Worm (Caenorhabditis elegans) whole organism, L1 larva: ENCODE data around the gene R03E9.2.

ENCODE experiments used
- C04F5.9 ChIP-seq: sonication (generic microtip); optimal IDR thresholded peaks from 2 replicates; lab custom pipeline; 2016; ENCODE audit warnings: missing genetic modification characterization, missing compliant biosample characterization
- F16B12.6 ChIP-seq: fragments of 150-350 bp; optimal IDR thresholded peaks from 2 replicates; lab custom pipeline; 2014; ENCODE audit warnings: missing biosample characterization, missing genetic modification characterization
- aha-1 ChIP-seq: fragments of 150-350 bp; optimal IDR thresholded peaks from 2 replicates; lab custom pipeline; 2014; ENCODE audit warnings: missing biosample characterization, missing genetic modification characterization
- alr-1 ChIP-seq: fragments of 200-800 bp; sonication (Bioruptor generic); optimal IDR thresholded peaks from 2 replicates; lab custom pipeline; 2018; ENCODE audit warnings: borderline replicate concordance, mild to moderate bottlenecking, missing genetic modification characterization, missing compliant biosample characterization
- aly-2 ChIP-seq: fragments of 150-350 bp; optimal IDR thresholded peaks from 2 replicates; lab custom pipeline; 2014; ENCODE audit warnings: missing biosample characterization, missing genetic modification characterization
- blmp-1 ChIP-seq: fragments of 150-350 bp; optimal IDR thresholded peaks from 2 replicates; lab custom pipeline; 2014; ENCODE audit warnings: missing biosample characterization, missing genetic modification characterization
- ceh-63 ChIP-seq: fragments of 200-800 bp; sonication (Bioruptor generic); optimal IDR thresholded peaks from 2 replicates; lab custom pipeline; 2018; ENCODE audit warnings: mild to moderate bottlenecking, missing genetic modification characterization, missing compliant biosample characterization
- ceh-8 ChIP-seq: fragments of 200-800 bp; sonication (Bioruptor generic); optimal IDR thresholded peaks from 2 replicates; lab custom pipeline; 2018; ENCODE audit warnings: mild to moderate bottlenecking, missing genetic modification characterization, moderate library complexity, missing compliant biosample characterization
- ceh-88 ChIP-seq: fragments of 200-800 bp; sonication (Bioruptor generic); IDR thresholded peaks from 2 replicates; pipeline ENCODE4 v1.3.6; 2022; ENCODE audit warnings: missing genetic modification characterization, missing compliant biosample characterization
- ces-1 ChIP-seq: fragments of 150-350 bp; optimal IDR thresholded peaks from 2 replicates; lab custom pipeline; 2014; ENCODE audit warnings: missing biosample characterization, missing genetic modification reagents, missing genetic modification characterization
- dsc-1 ChIP-seq: sonication (generic microtip); optimal IDR thresholded peaks from 2 replicates; lab custom pipeline; 2016; ENCODE audit warnings: mild to moderate bottlenecking, missing genetic modification characterization, missing compliant biosample characterization
- efl-1 ChIP-seq, 4 experiments: fragments of 150-350 bp; optimal IDR thresholded peaks in 3 of 4; peaks in 1 of 4; 1 replicate in 1 of 4; 2 replicates in 3 of 4; lab custom pipeline; 2014; ENCODE audit warnings: missing biosample characterization in 2 of 4, missing genetic modification characterization in 2 of 4, missing genetic modification reagents in 2 of 4
- egl-13 ChIP-seq: sonication (generic microtip); optimal IDR thresholded peaks from 2 replicates; lab custom pipeline; 2016; ENCODE audit warnings: missing genotype, missing genetic modification reagents, missing genetic modification characterization, missing compliant biosample characterization
- egl-27 ChIP-seq, 2 experiments: fragments of 150-350 bp in 1 of 2; sonication (generic microtip); optimal IDR thresholded peaks; 3 replicates each; lab custom pipeline; 2017 to 2018; ENCODE audit warnings: missing biosample characterization in 2 of 2, missing genetic modification characterization in 2 of 2, missing genetic modification reagents in 2 of 2
- elt-2 ChIP-seq: sonication (generic microtip); optimal IDR thresholded peaks from 2 replicates; lab custom pipeline; 2016; ENCODE audit warnings: missing genetic modification characterization, mild to moderate bottlenecking, inconsistent platforms, missing compliant biosample characterization, missing genetic modification reagents
- fkh-8 ChIP-seq: sonication (generic microtip); optimal IDR thresholded peaks from 2 replicates; lab custom pipeline; 2016; ENCODE audit warnings: mild to moderate bottlenecking, missing genetic modification characterization, missing compliant biosample characterization
- fos-1 ChIP-seq: fragments of 150-350 bp; optimal IDR thresholded peaks from 2 replicates; lab custom pipeline; 2014; ENCODE audit warnings: missing biosample characterization, missing genetic modification characterization
- grh-1 ChIP-seq: fragments of 200-800 bp; sonication (Bioruptor generic); IDR thresholded peaks from 2 replicates; pipeline ENCODE4 v1.3.6; 2022; ENCODE audit warnings: missing genetic modification reagents, missing genetic modification characterization, missing compliant biosample characterization
- hlh-17 ChIP-seq: fragments of 200-800 bp; sonication (Bioruptor generic); optimal IDR thresholded peaks from 2 replicates; lab custom pipeline; 2018; ENCODE audit warnings: missing genetic modification characterization, mild to moderate bottlenecking, missing compliant biosample characterization, moderate library complexity, borderline replicate concordance
- hpl-2 ChIP-seq: fragments of 150-350 bp; optimal IDR thresholded peaks from 2 replicates; lab custom pipeline; 2014; ENCODE audit warnings: missing biosample characterization, missing genetic modification reagents, missing genetic modification characterization
- irx-1 ChIP-seq: sonication (generic microtip); optimal IDR thresholded peaks from 2 replicates; lab custom pipeline; 2016; ENCODE audit warnings: missing genetic modification characterization, missing compliant biosample characterization
- isw-1 ChIP-seq: fragments of 200-800 bp; sonication (Bioruptor generic); IDR thresholded peaks from 2 replicates; pipeline ENCODE4 v1.3.6; 2022; ENCODE audit warnings: missing genetic modification characterization, missing compliant biosample characterization
- lin-14 ChIP-seq: fragments of 200-800 bp; sonication (Bioruptor generic); optimal IDR thresholded peaks from 2 replicates; lab custom pipeline; 2018; ENCODE audit warnings: mild to moderate bottlenecking, missing genetic modification characterization, moderate library complexity, missing compliant biosample characterization
- lin-15B ChIP-seq: fragments of 150-350 bp; sonication (generic microtip); optimal IDR thresholded peaks from 3 replicates; lab custom pipeline; 2014; ENCODE audit warnings: missing biosample characterization, missing genetic modification characterization
- lin-39 ChIP-seq: fragments of 150-350 bp; optimal IDR thresholded peaks from 2 replicates; lab custom pipeline; 2014; ENCODE audit warnings: missing biosample characterization, missing genetic modification reagents, missing genetic modification characterization
- mab-9 ChIP-seq: fragments of 200-800 bp; sonication (Bioruptor generic); IDR thresholded peaks from 2 replicates; pipeline ENCODE4 v1.3.6; 2022; ENCODE audit warnings: missing genetic modification reagents, missing genetic modification characterization, missing compliant biosample characterization
- mdl-1 ChIP-seq, 2 experiments: fragments of 150-350 bp; optimal IDR thresholded peaks; 2 replicates each; lab custom pipeline; 2014 to 2017; ENCODE audit warnings: missing biosample characterization in 2 of 2, missing genetic modification characterization in 2 of 2, inconsistent platforms in 1 of 2
- nhr-11 ChIP-seq: fragments of 150-350 bp; optimal IDR thresholded peaks from 2 replicates; lab custom pipeline; 2014; ENCODE audit warnings: missing biosample characterization, missing genetic modification characterization
- nhr-12 ChIP-seq: sonication (generic microtip); optimal IDR thresholded peaks from 2 replicates; lab custom pipeline; 2017; ENCODE audit warnings: missing biosample characterization, missing genetic modification characterization
- nhr-237 ChIP-seq: fragments of 150-350 bp; optimal IDR thresholded peaks from 2 replicates; lab custom pipeline; 2014; ENCODE audit warnings: missing biosample characterization, missing genetic modification characterization
- nhr-28 ChIP-seq: fragments of 150-350 bp; optimal IDR thresholded peaks from 2 replicates; lab custom pipeline; 2014; ENCODE audit warnings: missing biosample characterization, missing genetic modification characterization
- nhr-47 ChIP-seq: sonication (generic microtip); optimal IDR thresholded peaks from 2 replicates; lab custom pipeline; 2016; ENCODE audit warnings: mild to moderate bottlenecking, missing genetic modification characterization, moderate library complexity, missing compliant biosample characterization
- nhr-76 ChIP-seq: sonication (generic microtip); optimal IDR thresholded peaks from 2 replicates; lab custom pipeline; 2017; ENCODE audit warnings: missing biosample characterization, missing genetic modification characterization
- nhr-84 ChIP-seq: sonication (generic microtip); optimal IDR thresholded peaks from 2 replicates; lab custom pipeline; 2017; ENCODE audit warnings: missing biosample characterization, missing genetic modification characterization
- nhr-85 ChIP-seq: sonication (generic microtip); peaks from one replicate; lab custom pipeline; 2016; ENCODE audit warnings: missing genetic modification characterization, inconsistent platforms, missing compliant biosample characterization
- nhr-90 ChIP-seq: sonication (generic microtip); optimal IDR thresholded peaks from 2 replicates; lab custom pipeline; 2016; ENCODE audit warnings: mild to moderate bottlenecking, missing genetic modification characterization, missing compliant biosample characterization; ENCODE audit not compliant: poor library complexity
- pag-3 ChIP-seq: sonication (generic microtip); optimal IDR thresholded peaks from 2 replicates; lab custom pipeline; 2017; ENCODE audit warnings: missing genetic modification characterization, mild to moderate bottlenecking, missing compliant biosample characterization, antibody characterized with exemption, borderline replicate concordance; ENCODE audit not compliant: insufficient read depth
- pax-3 ChIP-seq: fragments of 200-800 bp; sonication (Bioruptor generic); optimal IDR thresholded peaks from 2 replicates; lab custom pipeline; 2018; ENCODE audit warnings: mild to moderate bottlenecking, missing genetic modification characterization, moderate library complexity, missing compliant biosample characterization
- rnt-1 ChIP-seq: sonication (generic microtip); optimal IDR thresholded peaks from 2 replicates; lab custom pipeline; 2016; ENCODE audit warnings: mild to moderate bottlenecking, missing genetic modification characterization, moderate library complexity, missing compliant biosample characterization
- skn-1 ChIP-seq: fragments of 150-350 bp; optimal IDR thresholded peaks from 2 replicates; lab custom pipeline; 2014; ENCODE audit warnings: missing biosample characterization, missing genetic modification characterization
- snu-23 ChIP-seq: sonication (generic microtip); optimal IDR thresholded peaks from 2 replicates; lab custom pipeline; 2016; ENCODE audit warnings: missing genetic modification characterization, missing compliant biosample characterization
- sox-4 ChIP-seq: sonication (generic microtip); optimal IDR thresholded peaks from 2 replicates; lab custom pipeline; 2016; ENCODE audit warnings: missing genetic modification characterization, missing compliant biosample characterization
- sptf-1 ChIP-seq: fragments of 150-350 bp; optimal IDR thresholded peaks from 2 replicates; lab custom pipeline; 2014; ENCODE audit warnings: missing biosample characterization, missing genetic modification characterization
- swsn-7 ChIP-seq: sonication (generic microtip); optimal IDR thresholded peaks from 2 replicates; lab custom pipeline; 2016; ENCODE audit warnings: missing genetic modification characterization, missing compliant biosample characterization
- tlp-1 ChIP-seq: fragments of 150-350 bp; optimal IDR thresholded peaks from 2 replicates; lab custom pipeline; 2014; ENCODE audit warnings: missing biosample characterization, missing genetic modification characterization
- unc-130 ChIP-seq: fragments of 150-350 bp; optimal IDR thresholded peaks from 2 replicates; lab custom pipeline; 2017; ENCODE audit warnings: missing biosample characterization, missing genetic modification characterization, inconsistent platforms
- unc-30 ChIP-seq: sonication (generic microtip); optimal IDR thresholded peaks from 2 replicates; lab custom pipeline; 2017; ENCODE audit warnings: missing biosample characterization, missing genetic modification characterization
- unc-86 ChIP-seq: sonication (generic microtip); optimal IDR thresholded peaks from 2 replicates; lab custom pipeline; 2016; ENCODE audit warnings: missing genetic modification characterization, missing compliant biosample characterization
- vab-15 ChIP-seq: sonication (generic microtip); optimal IDR thresholded peaks from 2 replicates; lab custom pipeline; 2017; ENCODE audit warnings: missing genotype, mild to moderate bottlenecking, missing genetic modification characterization, missing compliant biosample characterization
- zag-1 ChIP-seq: fragments of 150-350 bp; optimal IDR thresholded peaks from 2 replicates; lab custom pipeline; 2014; ENCODE audit warnings: missing biosample characterization, missing genetic modification characterization
- ztf-11 ChIP-seq, 2 experiments: sonication (generic microtip); optimal IDR thresholded peaks; 2 replicates each; lab custom pipeline; 2016 to 2017; ENCODE audit warnings: missing genetic modification characterization in 2 of 2, missing biosample characterization in 1 of 2, missing compliant biosample characterization in 1 of 2

R03E9.2 gene

ce11 chrX:6737329-6738008 lies 4.4 kb upstream of the R03E9.2 start (continued):
- peak; percentile 93 for TF ChIP-seq unc-130 (tag; lab: Kevin White, UChicago)
- TF ChIP-seq tlp-1 (tag; lab: Kevin White, UChicago) = no peak
- no peak for TF ChIP-seq lin-15B (tag; lab: Kevin White, UChicago)
- TF ChIP-seq nhr-85 (tag; lab: Kevin White, UChicago) = peak; percentile 100
- TF ChIP-seq isw-1 = peak; percentile 50
- TF ChIP-seq lin-14 = peak; percentile 99
- no peak for TF ChIP-seq aha-1
- TF ChIP-seq elt-2 = peak; percentile 89
- peak; percentile 70 for TF ChIP-seq mab-9 (GFP tag; lab: Robert Waterston, UW)
- TF ChIP-seq ceh-63 (GFP tag; lab: Kevin White, UChicago) = no peak
- TF ChIP-seq ceh-8 = no peak
- no peak for TF ChIP-seq nhr-237
- no peak for TF ChIP-seq zag-1
- TF ChIP-seq fkh-8 (tag; lab: Kevin White, UChicago) = peak; percentile 90
- TF ChIP-seq pag-3 (tag; lab: Kevin White, UChicago) = no peak
- TF ChIP-seq sptf-1 (tag; lab: Kevin White, UChicago) = no peak
- TF ChIP-seq nhr-47 (tag; lab: Kevin White, UChicago) = peak; percentile 94
- no peak for TF ChIP-seq nhr-28 (tag; lab: Kevin White, UChicago)
- TF ChIP-seq skn-1 (tag; lab: Kevin White, UChicago) = peak; percentile 78
- peak; percentile 54 to 59 for TF ChIP-seq efl-1 (optimal IDR thresholded peaks at IDR 0.05; lab: Kevin White, UChicago)
- peak; percentile 27 to 93 for TF ChIP-seq efl-1 (GFP tag; optimal IDR thresholded peaks at IDR 0.05 in 1 of 2; lab: Kevin White, UChicago)
- TF ChIP-seq unc-30 (tag; lab: Kevin White, UChicago) = no peak
- peak; percentile 91 for TF ChIP-seq irx-1 (tag; lab: Kevin White, UChicago)
- no peak for TF ChIP-seq nhr-12 (tag; lab: Kevin White, UChicago)
- peak; percentile 81 for TF ChIP-seq egl-13 (tag; lab: Kevin White, UChicago)
- TF ChIP-seq hlh-17 (GFP tag; lab: Kevin White, UChicago) = no peak
- peak; percentile 91 for TF ChIP-seq dsc-1 (tag; lab: Kevin White, UChicago)
- TF ChIP-seq hpl-2 (GFP tag; lab: Kevin White, UChicago) = no peak
- peak; percentile 93 to 96 for TF ChIP-seq egl-27 (tag; optimal IDR thresholded peaks at IDR 0.05; lab: Kevin White, UChicago)
- no peak for TF ChIP-seq nhr-84 (tag; lab: Kevin White, UChicago)
- TF ChIP-seq fos-1 = peak; percentile 40
- TF ChIP-seq blmp-1 (tag; lab: Kevin White, UChicago) = peak; percentile 96
- TF ChIP-seq sox-4 = peak; percentile 58
- peak; percentile 11 for TF ChIP-seq nhr-76
- TF ChIP-seq nhr-11 (tag; lab: Kevin White, UChicago) = peak; percentile 82
- peak; percentile 90 for TF ChIP-seq rnt-1 (tag; lab: Kevin White, UChicago)
- peak; percentile 94 for TF ChIP-seq grh-1
- peak; percentile 97 for TF ChIP-seq snu-23 (GFP tag; lab: Kevin White, UChicago)
- TF ChIP-seq swsn-7 (tag; lab: Kevin White, UChicago) = peak; percentile 91
- peak; percentile 83 for TF ChIP-seq ceh-88 (GFP tag; lab: Robert Waterston, UW)
- peak in 1 of 2 experiments; percentile 98 for TF ChIP-seq mdl-1 (tag; optimal IDR thresholded peaks at IDR 0.05; lab: Kevin White, UChicago)
- TF ChIP-seq ztf-11 (tag; optimal IDR thresholded peaks at IDR 0.05; lab: Kevin White, UChicago) = peak in 1 of 2 experiments; percentile 63
- TF ChIP-seq lin-39 (tag; lab: Kevin White, UChicago) = peak; percentile 50
- peak; percentile 48 for TF ChIP-seq vab-15 (tag; lab: Kevin White, UChicago)
- TF ChIP-seq aly-2 (tag; lab: Kevin White, UChicago) = no peak
- TF ChIP-seq nhr-90 (tag; lab: Kevin White, UChicago) = peak; percentile 97
- TF ChIP-seq ces-1 (GFP tag; lab: Kevin White, UChicago) = no peak
- TF ChIP-seq alr-1 (tag; lab: Kevin White, UChicago) = no peak
- peak; percentile 90 for TF ChIP-seq unc-86
- peak; percentile 23 for TF ChIP-seq C04F5.9
- TF ChIP-seq pax-3 (tag; lab: Kevin White, UChicago) = peak; percentile 85
- TF ChIP-seq F16B12.6 (tag; lab: Kevin White, UChicago) = no peak
